Worm (Caenorhabditis elegans) whole organism, L1 larva: ENCODE results near the gene F29G9.1.

Source experiments
- lin-39 ChIP-seq: fragments of 150-350 bp; optimal IDR thresholded peaks from 2 replicates; lab custom pipeline; 2014; ENCODE audit warnings: missing biosample characterization, missing genetic modification reagents, missing genetic modification characterization
- pqm-1 ChIP-seq: sonication (generic microtip); optimal IDR thresholded peaks from 3 replicates; lab custom pipeline; 2017; ENCODE audit warnings: missing biosample characterization, missing genetic modification characterization
- sptf-1 ChIP-seq: fragments of 150-350 bp; optimal IDR thresholded peaks from 2 replicates; lab custom pipeline; 2014; ENCODE audit warnings: missing biosample characterization, missing genetic modification characterization

DNA sequence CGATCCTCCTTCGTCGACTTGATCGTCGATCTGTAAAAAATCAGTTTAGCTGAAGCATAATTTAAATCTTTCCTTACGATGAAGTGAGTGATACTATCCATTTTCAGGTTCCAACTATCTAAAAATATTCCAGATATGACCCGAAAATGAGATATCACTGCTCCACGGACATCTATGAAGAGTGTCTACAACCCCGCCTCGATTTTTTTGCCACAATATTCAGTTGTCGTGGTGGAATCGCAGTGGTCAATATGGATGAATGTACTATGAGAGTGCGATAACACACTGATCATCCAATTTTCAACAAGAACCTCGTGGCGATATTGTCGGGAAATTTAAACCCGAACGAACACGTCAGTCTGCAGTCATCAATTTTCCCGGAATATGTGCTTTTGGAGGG is 2.5 kb downstream of the F29G9.1 start, which contains the start of gene R01B10.2:
- no peak for TF ChIP-seq lin-39
- TF ChIP-seq pqm-1 = no peak
- no peak for TF ChIP-seq sptf-1 (tag; lab: Kevin White, UChicago)
